Fruit fly (Drosophila melanogaster) whole organism, embryonic: ENCODE data around the gene CG9932.

Experiments used
- Antp ChIP-seq: fragments of 200-800 bp; sonication (Bioruptor generic); optimal IDR thresholded peaks from 3 replicates; lab custom pipeline; 2016; ENCODE audit warnings: missing biosample characterization, missing genetic modification characterization
- Atf-2 ChIP-seq: fragments of 200-800 bp; sonication (Bioruptor generic); optimal IDR thresholded peaks from 2 replicates; lab custom pipeline; 2016; ENCODE audit warnings: missing biosample characterization, missing genetic modification characterization
- CG12104 ChIP-seq: fragments of 200-800 bp; sonication (Bioruptor generic); optimal IDR thresholded peaks from 3 replicates; lab custom pipeline; 2016; ENCODE audit warnings: missing biosample characterization, missing genetic modification characterization
- CG13424 ChIP-seq: fragments of 200-800 bp; sonication (Bioruptor generic); optimal IDR thresholded peaks from 2 replicates; lab custom pipeline; 2019; ENCODE audit warnings: missing biosample characterization, mild to moderate bottlenecking, missing genetic modification characterization, moderate library complexity
- CG13775 ChIP-seq: fragments of 200-800 bp; sonication (Bioruptor generic); optimal IDR thresholded peaks from 3 replicates; lab custom pipeline; 2017; ENCODE audit warnings: missing biosample characterization, mild to moderate bottlenecking, missing genetic modification characterization
- CG15269 ChIP-seq: fragments of 200-800 bp; sonication (Bioruptor generic); optimal IDR thresholded peaks from 2 replicates; lab custom pipeline; 2018; ENCODE audit warnings: missing biosample characterization, mild to moderate bottlenecking, missing genetic modification characterization, moderate library complexity
- CG16815 ChIP-seq: fragments of 200-800 bp; sonication (Bioruptor generic); optimal IDR thresholded peaks from 3 replicates; lab custom pipeline; 2017; ENCODE audit warnings: missing biosample characterization, mild to moderate bottlenecking, missing genetic modification characterization
- CG2116 ChIP-seq: fragments of 200-800 bp; sonication (Bioruptor generic); optimal IDR thresholded peaks from 3 replicates; lab custom pipeline; 2018; ENCODE audit warnings: missing biosample characterization, mild to moderate bottlenecking, missing genetic modification characterization
- CG2120 ChIP-seq: fragments of 200-800 bp; sonication (Bioruptor generic); optimal IDR thresholded peaks from 3 replicates; lab custom pipeline; 2016; ENCODE audit warnings: missing biosample characterization, missing genetic modification characterization
- CG2199 ChIP-seq: fragments of 200-800 bp; sonication (Bioruptor generic); IDR thresholded peaks from 3 replicates; pipeline ENCODE4 v1.3.6; 2022; ENCODE audit warnings: missing biosample characterization, missing genetic modification characterization
- CG34376 ChIP-seq: fragments of 200-800 bp; sonication (Bioruptor generic); optimal IDR thresholded peaks from 2 replicates; lab custom pipeline; 2018; ENCODE audit warnings: missing biosample characterization, mild to moderate bottlenecking, missing genetic modification characterization
- CG34422 ChIP-seq: fragments of 200-800 bp; sonication (Bioruptor generic); IDR thresholded peaks from 3 replicates; pipeline ENCODE4 v1.3.6; 2022; ENCODE audit warnings: missing biosample characterization, missing genetic modification characterization
- CG4282 ChIP-seq: fragments of 200-800 bp; sonication (Bioruptor generic); optimal IDR thresholded peaks from 2 replicates; lab custom pipeline; 2016; ENCODE audit warnings: missing biosample characterization, missing genetic modification characterization
- CG4424 ChIP-seq: fragments of 200-800 bp; sonication (Bioruptor generic); optimal IDR thresholded peaks from 3 replicates; lab custom pipeline; 2016; ENCODE audit warnings: missing biosample characterization, missing genetic modification characterization
- CG7963 ChIP-seq: fragments of 200-800 bp; sonication (Bioruptor generic); IDR thresholded peaks from 3 replicates; pipeline ENCODE4 v1.3.6; 2022; ENCODE audit warnings: missing biosample characterization, missing genetic modification characterization; ENCODE audit not compliant: partially characterized antibody
- CHES-1-like ChIP-seq: fragments of 200-800 bp; sonication (Bioruptor generic); optimal IDR thresholded peaks from 2 replicates; lab custom pipeline; 2016; ENCODE audit warnings: missing biosample characterization, missing genetic modification characterization
- Elba2 ChIP-seq: fragments of 200-800 bp; sonication (Bioruptor generic); optimal IDR thresholded peaks from 3 replicates; lab custom pipeline; 2016; ENCODE audit warnings: missing biosample characterization, missing genetic modification characterization
- HLH4C ChIP-seq: fragments of 200-800 bp; sonication (Bioruptor generic); IDR thresholded peaks from 3 replicates; pipeline ENCODE4 v1.3.6; 2022; ENCODE audit warnings: missing biosample characterization, missing genetic modification characterization; ENCODE audit not compliant: partially characterized antibody
- Hr3 ChIP-seq: fragments of 200-800 bp; sonication (Bioruptor generic); optimal IDR thresholded peaks from 3 replicates; lab custom pipeline; 2016; ENCODE audit warnings: missing biosample characterization, missing genetic modification characterization
- Hr51 ChIP-seq, 2 experiments: fragments of 200-800 bp; sonication (Bioruptor generic); optimal IDR thresholded peaks; 2 replicates in 1 of 2; 3 replicates in 1 of 2; lab custom pipeline; 2016 to 2018; ENCODE audit warnings: missing biosample characterization in 2 of 2, missing genetic modification characterization in 2 of 2, mild to moderate bottlenecking in 1 of 2, moderate library complexity in 1 of 2
- MTF-1 ChIP-seq: fragments of 200-800 bp; sonication (Bioruptor generic); optimal IDR thresholded peaks from 2 replicates; lab custom pipeline; 2018; ENCODE audit warnings: missing biosample characterization, mild to moderate bottlenecking, missing genetic modification characterization, borderline replicate concordance
- Meics ChIP-seq: fragments of 200-800 bp; sonication (Bioruptor generic); optimal IDR thresholded peaks from 2 replicates; lab custom pipeline; 2017; ENCODE audit warnings: missing biosample characterization, mild to moderate bottlenecking, missing genetic modification characterization
- Oli ChIP-seq: fragments of 200-800 bp; sonication (Bioruptor generic); optimal IDR thresholded peaks from 2 replicates; lab custom pipeline; 2018; ENCODE audit warnings: missing biosample characterization, mild to moderate bottlenecking, missing genetic modification characterization, moderate library complexity
- Rx ChIP-seq: fragments of 200-800 bp; sonication (Bioruptor generic); IDR thresholded peaks from 2 replicates; pipeline ENCODE4 v1.3.6; 2022; ENCODE audit warnings: missing biosample characterization, missing genetic modification characterization
- Xrp1 ChIP-seq: fragments of 200-800 bp; sonication (Bioruptor generic); IDR thresholded peaks from 2 replicates; pipeline ENCODE4 v1.3.6; 2022; ENCODE audit warnings: missing biosample characterization, missing genetic modification characterization
- ap ChIP-seq: fragments of 200-800 bp; sonication (Bioruptor generic); IDR thresholded peaks from 2 replicates; pipeline ENCODE4 v1.3.6; 2022; ENCODE audit warnings: missing biosample characterization, missing genetic modification characterization
- ash1 ChIP-seq: fragments of 200-800 bp; sonication (Bioruptor generic); optimal IDR thresholded peaks from 2 replicates; lab custom pipeline; 2018; ENCODE audit warnings: missing biosample characterization, mild to moderate bottlenecking, missing genetic modification characterization
- caup ChIP-seq: fragments of 200-800 bp; sonication (Bioruptor generic); optimal IDR thresholded peaks from 3 replicates; lab custom pipeline; 2017; ENCODE audit warnings: missing biosample characterization, mild to moderate bottlenecking, missing genetic modification characterization, moderate library complexity; ENCODE audit not compliant: severe bottlenecking
- cwo ChIP-seq: fragments of 200-800 bp; sonication (Bioruptor generic); optimal IDR thresholded peaks from 3 replicates; lab custom pipeline; 2017; ENCODE audit warnings: missing biosample characterization, missing genetic modification characterization, mild to moderate bottlenecking, moderate library complexity, missing genetic modification reagents
- fd96Cb ChIP-seq: fragments of 200-800 bp; sonication (Bioruptor generic); optimal IDR thresholded peaks from 2 replicates; lab custom pipeline; 2018; ENCODE audit warnings: missing biosample characterization, mild to moderate bottlenecking, missing genetic modification characterization, moderate library complexity
- hbn ChIP-seq: fragments of 200-800 bp; sonication (Bioruptor generic); IDR thresholded peaks from 2 replicates; pipeline ENCODE4 v1.3.6; 2022; ENCODE audit warnings: missing biosample characterization, missing genetic modification characterization; ENCODE audit not compliant: partially characterized antibody
- insv ChIP-seq, 2 experiments: fragments of 200-800 bp; sonication (Bioruptor generic); optimal IDR thresholded peaks; 3 replicates each; lab custom pipeline; 2016 to 2018; ENCODE audit warnings: missing biosample characterization in 2 of 2, missing genetic modification characterization in 2 of 2
- lilli ChIP-seq: fragments of 200-800 bp; sonication (Bioruptor generic); optimal IDR thresholded peaks from 3 replicates; lab custom pipeline; 2016; ENCODE audit warnings: missing biosample characterization, missing genetic modification characterization
- luna ChIP-seq: fragments of 200-800 bp; sonication (Bioruptor generic); optimal IDR thresholded peaks from 2 replicates; lab custom pipeline; 2016; ENCODE audit warnings: missing biosample characterization, missing genetic modification characterization
- pan ChIP-seq, 4 experiments: fragments of >200 bp in 3 of 4; fragments of 200-800 bp in 1 of 4; sonication (Bioruptor generic) in 1 of 4; optimal IDR thresholded peaks in 3 of 4; IDR thresholded peaks in 1 of 4; 2 replicates each; pipeline versions ENCODE4 v1.3.6 to Lab custom; 2017 to 2022; ENCODE audit warnings: missing biosample characterization in 2 of 4, missing genetic modification characterization in 2 of 4, mixed read lengths in 1 of 4
- phol ChIP-seq: fragments of 200-800 bp; sonication (Bioruptor generic); optimal IDR thresholded peaks from 3 replicates; lab custom pipeline; 2018; ENCODE audit warnings: missing biosample characterization, mild to moderate bottlenecking, missing genetic modification characterization, moderate library complexity
- row ChIP-seq: fragments of 200-800 bp; sonication (Bioruptor generic); IDR thresholded peaks from 3 replicates; pipeline ENCODE4 v1.3.6; 2022; ENCODE audit warnings: missing biosample characterization, missing genetic modification characterization
- shn ChIP-seq: fragments of 200-800 bp; sonication (Bioruptor generic); optimal IDR thresholded peaks from 3 replicates; lab custom pipeline; 2016; ENCODE audit warnings: missing biosample characterization, missing genetic modification characterization
- sr ChIP-seq: fragments of 200-800 bp; sonication (Bioruptor generic); IDR thresholded peaks from 3 replicates; pipeline ENCODE4 v1.3.6; 2022; ENCODE audit warnings: missing biosample characterization, missing genetic modification characterization
- stwl ChIP-seq: fragments of 200-800 bp; sonication (Bioruptor generic); optimal IDR thresholded peaks from 3 replicates; lab custom pipeline; 2018; ENCODE audit warnings: missing biosample characterization, mild to moderate bottlenecking, missing genetic modification characterization, moderate library complexity
- tio ChIP-seq: fragments of 200-800 bp; sonication (Bioruptor generic); optimal IDR thresholded peaks from 2 replicates; lab custom pipeline; 2017; ENCODE audit warnings: missing biosample characterization, missing genetic modification characterization, inconsistent platforms
- tup ChIP-seq: fragments of 200-800 bp; sonication (Bioruptor generic); optimal IDR thresholded peaks from 2 replicates; lab custom pipeline; 2016; ENCODE audit warnings: missing biosample characterization, mild to moderate bottlenecking, missing genetic modification characterization, moderate library complexity
- vvl ChIP-seq: fragments of 200-800 bp; sonication (Bioruptor generic); IDR thresholded peaks from 2 replicates; pipeline ENCODE4 v1.3.6; 2022; ENCODE audit warnings: missing biosample characterization, missing genetic modification characterization

CG9932 gene

DNA sequence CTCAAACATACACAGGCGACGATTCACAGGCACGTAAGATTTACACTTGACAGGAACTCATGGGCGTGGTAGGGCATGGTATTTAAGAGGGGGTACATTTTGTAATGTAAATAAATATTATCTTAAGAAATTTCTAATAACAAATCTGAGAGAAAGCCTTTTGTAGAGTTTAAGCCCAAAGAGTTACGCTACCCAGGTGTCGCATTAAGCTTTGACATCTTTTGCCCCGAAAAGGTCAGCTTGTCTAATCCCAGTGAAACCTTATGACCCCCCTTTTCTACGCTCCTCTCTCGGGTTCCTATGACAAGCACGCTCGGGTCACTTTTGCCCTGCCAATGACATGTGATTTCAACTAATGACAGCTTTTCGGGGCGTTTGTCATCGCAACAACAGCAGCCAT, 10.8 kb downstream of the CG9932 start (continued):
- no peak for TF ChIP-seq stwl (tag; lab: Kevin White, UChicago)
- no peak for TF ChIP-seq CG4282 (GFP tag; lab: Kevin White, UChicago)
- no peak for TF ChIP-seq CG12104 (GFP tag; lab: Kevin White, UChicago)
- TF ChIP-seq luna (GFP tag; lab: Kevin White, UChicago): no peak
- no peak for TF ChIP-seq phol (tag; lab: Kevin White, UChicago)
- peak; percentile 4 for TF ChIP-seq lilli
- peak in 1 of 2 experiments; percentile 21 for TF ChIP-seq Hr51 (GFP tag; optimal IDR thresholded peaks at IDR 0.05; lab: Kevin White, UChicago)
- no peak for TF ChIP-seq tup (GFP tag; lab: Kevin White, UChicago)
- peak; percentile 33 for TF ChIP-seq CG15269 (tag; lab: Kevin White, UChicago)
- TF ChIP-seq CG2120 (GFP tag; lab: Kevin White, UChicago): peak; percentile 52
- peak; percentile 37 for TF ChIP-seq cwo (GFP tag; lab: Kevin White, UChicago)
- TF ChIP-seq Rx (GFP tag; lab: Robert Waterston, UW): no peak
- TF ChIP-seq CG34422: no peak
- no peak for TF ChIP-seq CG2116 (GFP tag; lab: Kevin White, UChicago)
- TF ChIP-seq Antp (GFP tag; lab: Kevin White, UChicago): no peak
- no peak for TF ChIP-seq CG4424 (GFP tag; lab: Kevin White, UChicago)
- TF ChIP-seq ash1 (GFP tag; lab: Kevin White, UChicago): no peak
- TF ChIP-seq HLH4C: no peak
- no peak for TF ChIP-seq Atf-2
- no peak for TF ChIP-seq CG7963
- no peak for TF ChIP-seq Xrp1 (GFP tag; lab: Robert Waterston, UW)
- TF ChIP-seq Elba2 (GFP tag; lab: Kevin White, UChicago): no peak
- no peak for TF ChIP-seq CG2199 (GFP tag; lab: Robert Waterston, UW)
- no peak for TF ChIP-seq Hr3 (GFP tag; lab: Kevin White, UChicago)
- TF ChIP-seq CG13775 (GFP tag; lab: Kevin White, UChicago): no peak
- no peak for TF ChIP-seq tio (GFP tag; lab: Kevin White, UChicago)
- no peak for TF ChIP-seq insv (GFP tag; optimal IDR thresholded peaks at IDR 0.05; lab: Kevin White, UChicago)
- no peak for TF ChIP-seq shn (GFP tag; lab: Kevin White, UChicago)
- TF ChIP-seq pan (optimal IDR thresholded peaks at IDR 0.05; lab: Kevin White, UChicago): no peak
- no peak for TF ChIP-seq pan (GFP tag; optimal IDR thresholded peaks at IDR 0.05 in 1 of 2, IDR thresholded peaks at IDR 0.05 in 1 of 2)
- TF ChIP-seq fd96Cb: no peak
- TF ChIP-seq vvl: no peak
- TF ChIP-seq row (GFP tag; lab: Robert Waterston, UW): peak; percentile 37; the same call in 2 of the 3 replicates
- TF ChIP-seq Oli (tag; lab: Kevin White, UChicago): no peak
- TF ChIP-seq CG16815 (GFP tag; lab: Kevin White, UChicago): no peak
- TF ChIP-seq MTF-1 (GFP tag; lab: Kevin White, UChicago): no peak
- TF ChIP-seq ap (GFP tag; lab: Robert Waterston, UW): no peak
- TF ChIP-seq CG13424 (tag; lab: Kevin White, UChicago): peak; percentile 1
- peak; percentile 7 for TF ChIP-seq caup (GFP tag; lab: Kevin White, UChicago)
- TF ChIP-seq CHES-1-like (GFP tag; lab: Kevin White, UChicago): no peak
- TF ChIP-seq sr (GFP tag; lab: Robert Waterston, UW): no peak
- peak; percentile 3 for TF ChIP-seq CG34376 (GFP tag; lab: Kevin White, UChicago)
- no peak for TF ChIP-seq hbn (GFP tag; lab: Robert Waterston, UW)
- peak; percentile 37 for TF ChIP-seq Meics (GFP tag; lab: Kevin White, UChicago)
